Worm (Caenorhabditis elegans): ENCODE measurements around the gene C07B5.4.
A peak's percentile ranks its signal among the peaks of the same experiment; 100 is the strongest.

Gene C07B5.4

DNA sequence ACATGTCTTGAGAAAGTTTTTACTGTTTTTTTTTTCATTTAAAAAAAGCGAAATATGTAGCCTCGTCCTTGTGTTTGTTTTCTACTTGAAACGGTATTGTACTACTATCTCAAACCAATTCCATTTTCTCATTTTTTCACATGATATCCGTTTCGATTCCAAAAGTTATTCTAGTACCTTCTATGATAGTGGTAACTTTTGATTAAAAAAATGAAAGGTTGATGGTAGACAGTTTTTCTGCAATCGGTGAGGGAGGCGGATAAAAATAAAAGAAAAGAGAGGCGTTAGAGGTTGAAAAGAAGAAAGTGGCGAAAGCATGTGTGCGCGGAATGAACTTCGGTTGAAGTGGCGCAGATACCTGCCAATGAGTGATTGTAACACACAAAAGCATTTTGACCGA, 1.6 kb upstream of the C07B5.4 start (continued):
- TF ChIP-seq ama-1 (optimal IDR thresholded peaks at IDR 0.05) = no peak

DNA sequence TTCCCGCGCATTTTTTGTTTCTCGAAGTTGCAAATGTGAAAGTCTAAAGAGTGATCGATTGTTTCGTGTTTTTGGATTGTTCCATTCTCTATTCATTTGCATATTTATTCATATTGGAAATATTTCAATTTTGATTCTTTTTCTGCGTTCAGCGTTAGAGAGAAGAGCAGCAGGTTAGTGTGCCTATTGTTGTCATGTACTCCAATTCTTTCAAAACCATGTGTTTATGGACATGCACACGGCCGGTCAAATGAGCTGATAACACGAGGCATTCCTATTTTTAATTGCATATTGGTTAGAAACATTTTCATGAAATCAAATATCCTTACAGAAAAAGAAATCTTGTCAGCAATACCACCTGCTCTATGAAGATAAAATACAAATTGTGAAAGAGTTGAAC, 2.2 kb downstream of the C07B5.4 start:
- TF ChIP-seq mdt-29 (GFP tag; IDR thresholded peaks at IDR 0.05) = no peak
- no peak for TF ChIP-seq daf-16 (GFP tag; optimal IDR thresholded peaks at IDR 0.05)
- TF ChIP-seq daf-16 (tag; optimal IDR thresholded peaks at IDR 0.05) = peak; percentile 64
- peak; percentile 45 for TF ChIP-seq nhr-28 (tag; optimal IDR thresholded peaks at IDR 0.05)
- no peak for TF ChIP-seq lin-1 (GFP tag; IDR thresholded peaks at IDR 0.05)
- peak in 1 of 2 experiments; percentile 6 for TF ChIP-seq unc-62 (GFP tag; optimal IDR thresholded peaks at IDR 0.05 in 1 of 2)
- no peak for TF ChIP-seq unc-62 (tag; optimal IDR thresholded peaks at IDR 0.05)
- no peak for TF ChIP-seq skn-1 (tag; optimal IDR thresholded peaks at IDR 0.05)
- TF ChIP-seq mxl-3 (GFP tag; optimal IDR thresholded peaks at IDR 0.05) = peak; percentile 22
- peak; percentile 63 for TF ChIP-seq hlh-30 (tag; optimal IDR thresholded peaks at IDR 0.05; ENCODE audit: insufficient read depth)

DNA sequence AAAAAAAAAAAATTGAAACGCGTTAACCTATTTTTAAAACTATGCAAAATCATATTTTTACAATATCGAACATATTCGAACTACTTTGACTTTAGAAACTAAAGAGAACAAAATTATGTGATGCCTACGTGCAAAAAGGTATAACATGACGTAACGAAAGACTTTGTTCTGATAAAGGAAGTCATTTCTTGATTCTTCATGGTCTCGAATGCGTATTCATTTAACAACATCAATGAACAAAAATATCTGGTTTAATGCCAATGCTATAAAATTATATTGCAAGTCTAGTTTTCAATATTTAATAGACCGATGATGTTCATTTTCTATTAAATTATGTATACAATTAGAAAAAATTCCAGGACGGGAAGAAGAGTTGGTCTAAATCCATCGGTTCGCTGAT, 6.5 kb downstream of the C07B5.4 start:
- no peak for TF ChIP-seq lim-7 (GFP tag; IDR thresholded peaks at IDR 0.05)
- TF ChIP-seq nhr-6 (tag; optimal IDR thresholded peaks at IDR 0.05) = no peak
- TF ChIP-seq aly-2 (tag; optimal IDR thresholded peaks at IDR 0.05) = no peak
- TF ChIP-seq nhr-111 (GFP tag; optimal IDR thresholded peaks at IDR 0.05) = no peak
- 0 out of 2 replicates have a peak, but pooled peaks have one; percentile 28 for TF ChIP-seq zfp-3 (GFP tag; conservative IDR thresholded peaks at IDR 0.05)
- TF ChIP-seq nhr-102 (tag; optimal IDR thresholded peaks at IDR 0.05) = no peak
- no peak for TF ChIP-seq spr-3 (GFP tag; optimal IDR thresholded peaks at IDR 0.05)
- TF ChIP-seq nhr-42 (GFP tag; IDR thresholded peaks at IDR 0.05) = no peak
- TF ChIP-seq mep-1 (tag; optimal IDR thresholded peaks at IDR 0.05) = peak; percentile 38
- no peak for TF ChIP-seq nhr-76 (tag; optimal IDR thresholded peaks at IDR 0.05)
- TF ChIP-seq nhr-41 (GFP tag; IDR thresholded peaks at IDR 0.05) = no peak
- TF ChIP-seq sdz-12 (GFP tag; optimal IDR thresholded peaks at IDR 0.05) = no peak
- no peak for TF ChIP-seq madf-5 (GFP tag; IDR thresholded peaks at IDR 0.05)
- no peak for TF ChIP-seq ZK337.2 (GFP tag; IDR thresholded peaks at IDR 0.05)
- no peak for TF ChIP-seq set-16 (GFP tag; IDR thresholded peaks at IDR 0.05)
- no peak for TF ChIP-seq nhr-11 (tag; optimal IDR thresholded peaks at IDR 0.05)
- peak in 1 of 2 experiments; percentile 13 for TF ChIP-seq lsy-2 (tag; optimal IDR thresholded peaks at IDR 0.05)
- TF ChIP-seq daf-8 (GFP tag; IDR thresholded peaks at IDR 0.05) = no peak
- peak in 1 of 2 experiments; percentile 57 for TF ChIP-seq hif-1 (tag; optimal IDR thresholded peaks at IDR 0.05)
- TF ChIP-seq T26A8.4 (GFP tag; IDR thresholded peaks at IDR 0.05) = 0 out of 2 replicates have a peak, but pooled peaks have one; percentile 39

DNA sequence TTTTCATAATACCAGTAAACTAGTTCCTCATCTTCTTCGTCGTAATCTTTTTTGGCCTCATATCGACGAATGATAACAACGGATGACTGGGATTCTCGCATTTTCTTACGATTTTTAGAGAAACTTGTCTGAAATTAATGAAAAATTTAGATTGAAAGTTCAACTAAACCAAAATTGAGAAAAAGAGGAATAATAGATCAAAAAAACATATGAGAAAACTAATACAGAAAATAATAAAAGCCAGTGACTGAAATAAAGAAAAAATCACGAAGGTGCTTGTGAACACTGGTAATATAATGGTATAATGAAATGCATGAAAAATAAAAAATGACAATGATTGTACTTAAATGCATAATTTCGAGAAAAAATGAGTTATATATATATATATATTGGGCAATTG, 7.2 kb downstream of the C07B5.4 start, which contains the start of gene C07B5.8:
TSS of gene C07B5.8 (minus strand) at position 101 of the 400 bp plus-strand sequence.
- TF ChIP-seq ctbp-1 (GFP tag; IDR thresholded peaks at IDR 0.05) (no peak), aha-1 (tag) (peak; percentile 78)

DNA sequence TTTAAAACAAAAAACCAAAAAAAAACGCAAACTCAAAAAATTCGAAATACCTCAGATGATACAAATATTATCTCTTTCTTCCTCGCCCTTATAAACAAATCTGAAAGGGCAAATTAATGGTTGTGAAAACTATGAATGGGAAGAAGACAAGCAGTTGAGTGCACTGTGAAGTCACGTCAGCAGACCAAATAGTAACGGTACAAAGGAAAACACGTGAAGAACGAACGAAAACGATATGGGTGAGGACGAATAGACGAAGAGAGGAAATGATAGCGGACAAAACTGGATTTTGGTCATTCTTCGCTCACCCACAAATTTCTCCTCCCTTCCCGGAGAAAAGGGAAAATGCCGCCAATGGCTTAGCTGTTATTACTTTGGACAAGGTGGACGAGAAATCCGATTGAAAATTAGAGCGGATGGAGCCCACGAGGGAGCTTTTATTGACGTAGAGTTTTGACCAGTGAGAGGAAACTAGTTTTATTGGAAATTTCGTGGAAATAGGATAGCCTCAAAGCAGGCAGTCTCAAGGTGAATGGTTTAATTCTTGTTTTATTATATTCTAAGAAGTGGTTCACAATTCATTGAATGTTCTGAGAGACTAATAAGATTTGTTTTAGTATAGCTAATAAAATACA, 8.2 kb downstream of the C07B5.4 start:
- TF ChIP-seq unc-39 (tag; optimal IDR thresholded peaks at IDR 0.05) = no peak
- TF ChIP-seq ztf-7 (tag; optimal IDR thresholded peaks at IDR 0.05) = no peak
- TF ChIP-seq ztf-11 (tag; optimal IDR thresholded peaks at IDR 0.05) = no peak
- TF ChIP-seq lir-3 (tag; optimal IDR thresholded peaks at IDR 0.05) = no peak
- TF ChIP-seq ZK546.5 (tag; optimal IDR thresholded peaks at IDR 0.05) = no peak
- no peak for TF ChIP-seq arid-1 (GFP tag; conservative IDR thresholded peaks at IDR 0.05)
- TF ChIP-seq hlh-30 (tag; optimal IDR thresholded peaks at IDR 0.05; ENCODE audit: insufficient read depth) = peak; percentile 68
- no peak for TF ChIP-seq fkh-10 (GFP tag; optimal IDR thresholded peaks at IDR 0.05)
- no peak for TF ChIP-seq nhr-111 (GFP tag; optimal IDR thresholded peaks at IDR 0.05)
- TF ChIP-seq lin-13 (GFP tag; optimal IDR thresholded peaks at IDR 0.05) = no peak
- no peak for TF ChIP-seq Y5F2A.4 (GFP tag; optimal IDR thresholded peaks at IDR 0.05)
- TF ChIP-seq lim-7 (GFP tag; IDR thresholded peaks at IDR 0.05) = no peak
- TF ChIP-seq pqm-1 (tag; optimal IDR thresholded peaks at IDR 0.05) = no peak
- TF ChIP-seq saeg-2 (GFP tag; IDR thresholded peaks at IDR 0.05) = no peak
- peak; percentile 13 for TF ChIP-seq nhr-6 (tag; optimal IDR thresholded peaks at IDR 0.05)
- peak; percentile 58 for TF ChIP-seq hlh-11 (tag; optimal IDR thresholded peaks at IDR 0.05)
- TF ChIP-seq mdl-1 (tag; optimal IDR thresholded peaks at IDR 0.05) = peak in 1 of 2 experiments; percentile 75
- no peak for TF ChIP-seq daf-19 (GFP tag; conservative IDR thresholded peaks at IDR 0.05)

Data from whole organism, L4 larva.